Fruit fly (Drosophila melanogaster): ENCODE data around the gene CG7518.

- no peak for TF ChIP-seq Hr4 (GFP tag; optimal IDR thresholded peaks at IDR 0.05)
- TF ChIP-seq CG11762 (GFP tag; optimal IDR thresholded peaks at IDR 0.05; ENCODE audit: insufficient read depth), result no peak
- no peak for TF ChIP-seq acj6 (GFP tag; optimal IDR thresholded peaks at IDR 0.05)
- TF ChIP-seq CG16779 (tag; optimal IDR thresholded peaks at IDR 0.05), result no peak
- no peak for TF ChIP-seq pdm3 (GFP tag; optimal IDR thresholded peaks at IDR 0.05)
- TF ChIP-seq vri (GFP tag; optimal IDR thresholded peaks at IDR 0.05), result no peak
- TF ChIP-seq Hr39 (GFP tag; optimal IDR thresholded peaks at IDR 0.05), result no peak
- no peak for TF ChIP-seq CG31627 (GFP tag; optimal IDR thresholded peaks at IDR 0.05)
- TF ChIP-seq CG6854 (GFP tag; optimal IDR thresholded peaks at IDR 0.05), result peak; percentile 4
- peak; percentile 3 for TF ChIP-seq Sox14 (GFP tag; optimal IDR thresholded peaks at IDR 0.05)
- no peak for TF ChIP-seq CG8632 (GFP tag; optimal IDR thresholded peaks at IDR 0.05)
Measured at dm6 chr3R:13015402-13015801, 17.5 kb downstream of the CG7518 start.
